Worm (Caenorhabditis elegans) whole organism, L4 larva: ENCODE results near the gene unc-33.

Source experiments
- D1046.2 ChIP-seq: fragments of 200-800 bp; sonication (Bioruptor generic); IDR thresholded peaks from 2 replicates; pipeline ENCODE4 v1.3.6; 2022; ENCODE audit warnings: missing genetic modification characterization, missing compliant biosample characterization
- R02D3.7 ChIP-seq: fragments of 150-350 bp; sonication (generic microtip); optimal IDR thresholded peaks from 3 replicates; lab custom pipeline; 2014; ENCODE audit warnings: missing biosample characterization, missing genetic modification characterization
- Y48G9A.11 ChIP-seq: fragments of 200-800 bp; sonication (Bioruptor generic); IDR thresholded peaks from 2 replicates; pipeline ENCODE4 v1.3.6; 2022; ENCODE audit warnings: missing genetic modification reagents, missing genetic modification characterization, missing compliant biosample characterization
- aha-1 ChIP-seq: fragments of 150-350 bp; peaks from one replicate; lab custom pipeline; 2014; ENCODE audit warnings: missing biosample characterization, missing genetic modification characterization
- ces-1 ChIP-seq: fragments of 150-350 bp; sonication (generic microtip); optimal IDR thresholded peaks from 4 replicates; lab custom pipeline; 2014; ENCODE audit warnings: missing biosample characterization, missing genetic modification reagents, missing genetic modification characterization
- daf-19 ChIP-seq: fragments of 200-800 bp; sonication (Bioruptor generic); conservative IDR thresholded peaks from 2 replicates; pipeline ENCODE4 v1.3.6; 2022; ENCODE audit warnings: missing genetic modification characterization, missing compliant biosample characterization
- dmd-9 ChIP-seq: fragments of 200-800 bp; sonication (Bioruptor generic); IDR thresholded peaks from 2 replicates; pipeline ENCODE4 v1.3.6; 2022; ENCODE audit warnings: missing genetic modification reagents, missing genetic modification characterization, missing compliant biosample characterization
- dpl-1 ChIP-seq: fragments of 150-350 bp; optimal IDR thresholded peaks from 2 replicates; lab custom pipeline; 2014; ENCODE audit warnings: missing biosample characterization, missing genetic modification reagents, missing genetic modification characterization
- duxl-1 ChIP-seq: sonication (generic microtip); optimal IDR thresholded peaks from 2 replicates; lab custom pipeline; 2016; ENCODE audit warnings: mild to moderate bottlenecking, missing genetic modification characterization, moderate library complexity, missing compliant biosample characterization; ENCODE audit not compliant: poor library complexity
- egl-27 ChIP-seq: sonication (generic microtip); optimal IDR thresholded peaks from 3 replicates; lab custom pipeline; 2017; ENCODE audit warnings: missing biosample characterization, missing genetic modification reagents, missing genetic modification characterization
- fos-1 ChIP-seq: fragments of 150-350 bp; optimal IDR thresholded peaks from 2 replicates; lab custom pipeline; 2014; ENCODE audit warnings: missing biosample characterization, missing genetic modification characterization
- gei-8 ChIP-seq: fragments of 200-800 bp; sonication (Bioruptor generic); optimal IDR thresholded peaks from 2 replicates; lab custom pipeline; 2018; ENCODE audit warnings: mild to moderate bottlenecking, missing genetic modification characterization, missing compliant biosample characterization
- hif-1 ChIP-seq, 2 experiments: sonication (generic microtip); optimal IDR thresholded peaks; 2 replicates each; lab custom pipeline; 2016 to 2017; ENCODE audit warnings: missing compliant biosample characterization in 2 of 2, missing genetic modification characterization in 2 of 2, missing genetic modification reagents in 2 of 2, missing genotype in 2 of 2, mild to moderate bottlenecking in 1 of 2
- hlh-30 ChIP-seq: sonication (generic microtip); optimal IDR thresholded peaks from 2 replicates; lab custom pipeline; 2017; ENCODE audit warnings: antibody characterized with exemption, mild to moderate bottlenecking, missing genetic modification characterization, missing compliant biosample characterization; ENCODE audit not compliant: insufficient read depth
- jun-1 ChIP-seq: fragments of 150-350 bp; optimal IDR thresholded peaks from 2 replicates; lab custom pipeline; 2014; ENCODE audit warnings: missing biosample characterization, missing genetic modification reagents, missing genetic modification characterization
- lim-7 ChIP-seq: fragments of 200-800 bp; sonication (Bioruptor generic); IDR thresholded peaks from 2 replicates; pipeline ENCODE4 v1.3.6; 2022; ENCODE audit warnings: missing genetic modification characterization, missing compliant biosample characterization
- lin-1 ChIP-seq: fragments of 200-800 bp; sonication (Bioruptor generic); IDR thresholded peaks from 2 replicates; pipeline ENCODE4 v1.3.6; 2022; ENCODE audit warnings: missing genetic modification reagents, missing genetic modification characterization, missing compliant biosample characterization
- lin-39 ChIP-seq: fragments of 150-350 bp; optimal IDR thresholded peaks from 2 replicates; lab custom pipeline; 2014; ENCODE audit warnings: missing biosample characterization, missing genetic modification reagents, missing genetic modification characterization
- madf-5 ChIP-seq, 2 experiments: fragments of 200-800 bp; sonication (Bioruptor generic); IDR thresholded peaks; 2 replicates each; pipeline ENCODE4 v1.3.6; 2022; ENCODE audit warnings: missing compliant biosample characterization in 2 of 2, missing genetic modification characterization in 2 of 2
- mes-2 ChIP-seq: sonication (generic microtip); optimal IDR thresholded peaks from 2 replicates; lab custom pipeline; 2016; ENCODE audit warnings: missing genotype, mild to moderate bottlenecking, missing genetic modification characterization, missing compliant biosample characterization; ENCODE audit not compliant: poor library complexity, severe bottlenecking
- nhr-10 ChIP-seq: fragments of 150-350 bp; optimal IDR thresholded peaks from 2 replicates; lab custom pipeline; 2014; ENCODE audit warnings: missing biosample characterization, missing genetic modification characterization
- nhr-102 ChIP-seq: sonication (generic microtip); optimal IDR thresholded peaks from 2 replicates; lab custom pipeline; 2016; ENCODE audit warnings: mild to moderate bottlenecking, missing genetic modification characterization, moderate library complexity, missing compliant biosample characterization
- nhr-237 ChIP-seq: sonication (generic microtip); optimal IDR thresholded peaks from 2 replicates; lab custom pipeline; 2017; ENCODE audit warnings: missing biosample characterization, missing genetic modification characterization
- pha-4 ChIP-seq, 2 experiments: fragments of 150-350 bp in 1 of 2; fragments of 200-800 bp in 1 of 2; sonication (Bioruptor generic) in 1 of 2; IDR thresholded peaks in 1 of 2; optimal IDR thresholded peaks in 1 of 2; 2 replicates each; pipeline versions ENCODE4 v1.3.6 to Lab custom; 2014 to 2022; ENCODE audit warnings: missing genetic modification characterization in 2 of 2, missing genetic modification reagents in 2 of 2, missing biosample characterization in 1 of 2, missing compliant biosample characterization in 1 of 2
- set-16 ChIP-seq: fragments of 200-800 bp; sonication (Bioruptor generic); IDR thresholded peaks from 2 replicates; pipeline ENCODE4 v1.3.6; 2022; ENCODE audit warnings: missing genetic modification reagents, missing genetic modification characterization, missing compliant biosample characterization
- snpc-1.2 ChIP-seq: fragments of 200-800 bp; sonication (Bioruptor generic); IDR thresholded peaks from 2 replicates; pipeline ENCODE4 v1.3.6; 2022; ENCODE audit warnings: missing genetic modification reagents, missing genetic modification characterization, missing compliant biosample characterization
- spr-1 ChIP-seq: sonication (generic microtip); optimal IDR thresholded peaks from 2 replicates; lab custom pipeline; 2016; ENCODE audit warnings: mild to moderate bottlenecking, missing genetic modification characterization, missing compliant biosample characterization
- tag-97 ChIP-seq: fragments of 200-800 bp; sonication (Bioruptor generic); IDR thresholded peaks from 2 replicates; pipeline ENCODE4 v1.3.6; 2022; ENCODE audit warnings: missing genetic modification characterization, missing compliant biosample characterization
- unc-130 ChIP-seq: sonication (generic microtip); optimal IDR thresholded peaks from 2 replicates; lab custom pipeline; 2016; ENCODE audit warnings: missing genetic modification reagents, missing genetic modification characterization, missing compliant biosample characterization
- unc-39 ChIP-seq: sonication (generic microtip); optimal IDR thresholded peaks from 2 replicates; lab custom pipeline; 2017; ENCODE audit warnings: missing biosample characterization, missing genetic modification characterization
- unc-62 ChIP-seq, 3 experiments: fragments of 150-350 bp in 1 of 3; sonication (generic microtip); optimal IDR thresholded peaks in 2 of 3; peaks in 1 of 3; 1 replicate in 1 of 3; 2 replicates in 2 of 3; lab custom pipeline; 2014 to 2017; ENCODE audit warnings: missing biosample characterization in 3 of 3, missing genetic modification characterization in 3 of 3, missing genetic modification reagents in 3 of 3, missing genotype in 1 of 3
- zag-1 ChIP-seq: fragments of 150-350 bp; optimal IDR thresholded peaks from 2 replicates; lab custom pipeline; 2014; ENCODE audit warnings: missing biosample characterization, missing genetic modification characterization
- zfp-2 ChIP-seq: sonication (generic microtip); optimal IDR thresholded peaks from 2 replicates; lab custom pipeline; 2016; ENCODE audit warnings: mild to moderate bottlenecking, missing genetic modification characterization, missing compliant biosample characterization
- zfp-3 ChIP-seq: fragments of 200-800 bp; sonication (Bioruptor generic); conservative IDR thresholded peaks from 2 replicates; pipeline ENCODE4 v1.3.6; 2022; ENCODE audit warnings: missing genetic modification reagents, missing genetic modification characterization, missing compliant biosample characterization
- zip-11 ChIP-seq: fragments of 200-800 bp; sonication (Bioruptor generic); IDR thresholded peaks from 2 replicates; pipeline ENCODE4 v1.3.6; 2022; ENCODE audit warnings: missing genetic modification characterization, missing compliant biosample characterization

The unc-33 gene

DNA sequence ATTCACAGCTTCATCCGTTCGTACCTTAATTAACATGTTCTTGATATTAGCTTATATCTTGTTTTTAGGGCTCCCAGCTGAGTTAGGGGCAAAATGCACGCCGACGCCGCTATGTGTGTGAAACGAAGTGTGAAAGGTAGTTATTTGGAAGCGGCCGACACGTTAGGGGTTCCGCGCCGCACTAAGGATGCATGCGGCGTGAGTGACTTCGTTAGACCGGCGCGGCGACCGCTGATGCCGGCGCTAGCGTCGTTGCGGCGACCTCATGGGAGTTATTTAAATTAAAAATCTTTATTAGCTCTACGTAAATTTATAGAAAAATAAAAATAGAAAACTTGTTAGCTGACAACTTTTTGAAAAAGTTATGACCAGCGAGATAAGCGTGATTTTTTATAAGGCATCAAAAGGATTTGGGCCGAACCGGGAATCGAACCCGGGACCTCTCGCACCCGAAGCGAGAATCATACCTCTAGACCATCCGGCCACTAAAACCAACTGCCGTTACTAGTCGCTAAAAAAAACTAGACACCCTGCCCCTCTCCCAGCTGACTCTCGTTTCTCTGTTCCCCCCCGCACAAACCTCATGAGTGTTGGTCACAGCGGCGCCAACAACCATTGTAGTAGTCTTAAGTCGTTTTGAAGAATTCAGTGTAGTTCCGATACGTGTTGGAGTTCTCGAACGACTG, 35.2 kb downstream of the unc-33 start (continued):
- no peak for TF ChIP-seq egl-27 (tag; lab: Kevin White, UChicago)
- TF ChIP-seq madf-5 (GFP tag; IDR thresholded peaks at IDR 0.05; lab: Robert Waterston, UW): peak; percentile 58 to 82; a peak in 2 of 4 replicates
- TF ChIP-seq hif-1 (tag; optimal IDR thresholded peaks at IDR 0.05; lab: Kevin White, UChicago): peak in 1 of 2 experiments; percentile 15
- peak; percentile 63 for TF ChIP-seq duxl-1 (tag; lab: Kevin White, UChicago)
- peak; percentile 61 for TF ChIP-seq nhr-102
- no peak for TF ChIP-seq dmd-9
- peak; percentile 58 for TF ChIP-seq hlh-30 (tag; lab: Kevin White, UChicago)
- no peak for TF ChIP-seq lin-39
- no peak for TF ChIP-seq daf-19 (GFP tag; lab: Robert Waterston, UW)
- peak; percentile 26 for TF ChIP-seq unc-130 (GFP tag; lab: Kevin White, UChicago)
- no peak for TF ChIP-seq ces-1
- peak; percentile 83 for TF ChIP-seq mes-2 (tag; lab: Kevin White, UChicago)
- no peak for TF ChIP-seq jun-1 (tag; lab: Kevin White, UChicago)
- peak; percentile 30; the same call in 1 of the 2 replicates for TF ChIP-seq lin-1
- peak; percentile 64 for TF ChIP-seq set-16 (GFP tag; lab: Robert Waterston, UW)
- TF ChIP-seq snpc-1.2: peak; percentile 78; the same call in 1 of the 2 replicates
- TF ChIP-seq nhr-10 (tag; lab: Kevin White, UChicago): no peak
- no peak for TF ChIP-seq fos-1 (tag; lab: Kevin White, UChicago)
- peak; percentile 8 for TF ChIP-seq zfp-2 (tag; lab: Kevin White, UChicago)
- peak; percentile 55; the same call in 1 of the 2 replicates for TF ChIP-seq Y48G9A.11 (GFP tag; lab: Robert Waterston, UW)
- TF ChIP-seq zag-1 (tag; lab: Kevin White, UChicago): no peak
- TF ChIP-seq spr-1 (tag; lab: Kevin White, UChicago): peak; percentile 63
- no peak for TF ChIP-seq zip-11 (GFP tag; lab: Robert Waterston, UW)
- TF ChIP-seq nhr-237: no peak
- TF ChIP-seq aha-1 (tag; lab: Kevin White, UChicago): peak; percentile 70
- peak; percentile 38 for TF ChIP-seq dpl-1 (GFP tag; lab: Kevin White, UChicago)
- TF ChIP-seq gei-8 (GFP tag; lab: Kevin White, UChicago): no peak

DNA sequence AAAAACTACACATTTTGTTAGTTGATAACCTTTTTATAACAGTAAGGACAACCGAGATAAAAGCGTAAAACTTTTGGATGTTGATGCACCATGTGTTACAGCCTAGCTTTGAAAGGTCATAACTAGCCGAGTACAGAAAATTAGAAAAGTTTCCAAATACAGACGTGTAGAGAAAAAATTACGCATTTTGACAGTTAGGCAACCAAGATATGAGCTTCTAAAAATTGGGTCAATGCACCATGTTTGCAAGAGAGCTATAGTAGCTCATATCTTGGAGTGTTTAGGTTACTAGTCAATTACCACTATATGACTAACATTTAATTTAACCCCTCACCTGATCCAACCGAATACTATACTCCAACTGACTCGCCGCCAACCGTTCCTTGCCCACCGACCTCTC, 36.2 kb downstream of the unc-33 start:
- TF ChIP-seq pha-4 (GFP tag; IDR thresholded peaks at IDR 0.05; lab: Robert Waterston, UW) (no peak), pha-4 (tag; optimal IDR thresholded peaks at IDR 0.05; lab: Kevin White, UChicago) (no peak), hif-1 (tag; optimal IDR thresholded peaks at IDR 0.05; lab: Kevin White, UChicago) (no peak), D1046.2 (GFP tag; lab: Robert Waterston, UW) (no peak), unc-62 (GFP tag; optimal IDR thresholded peaks at IDR 0.05 in 1 of 2; lab: Kevin White, UChicago) (peak in 1 of 2 experiments; percentile 90), unc-62 (tag; optimal IDR thresholded peaks at IDR 0.05; lab: Kevin White, UChicago) (no peak), tag-97 (no peak), zfp-3 (GFP tag; lab: Robert Waterston, UW) (no peak)

DNA sequence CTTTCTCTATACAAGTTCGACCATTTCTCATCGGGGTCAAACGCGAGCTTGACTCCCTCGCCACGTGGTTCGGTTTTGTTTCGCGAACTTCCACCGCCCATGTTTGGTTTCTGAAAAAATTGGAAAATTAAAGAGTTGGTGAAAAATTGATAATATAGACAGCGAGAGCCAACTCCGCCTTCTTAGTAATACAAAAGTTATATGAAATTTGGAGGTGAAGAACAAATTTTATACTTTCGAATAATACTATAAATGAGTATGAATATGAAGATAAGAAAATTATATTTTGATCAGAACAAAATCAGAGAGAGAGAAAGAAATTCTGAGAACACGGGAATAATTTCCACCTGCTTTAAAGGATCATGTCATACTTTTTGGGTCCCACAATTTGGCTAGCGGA, 40.6 kb downstream of the unc-33 start, which contains the start of gene osm-9:
TSS of gene osm-9 (minus strand) at position 101 of the 400 bp plus-strand sequence.
- no peak for TF ChIP-seq lim-7
- no peak for TF ChIP-seq unc-39
- no peak for TF ChIP-seq madf-5 (GFP tag; IDR thresholded peaks at IDR 0.05; lab: Robert Waterston, UW)
- TF ChIP-seq R02D3.7: no peak
